Worm (Caenorhabditis elegans): ENCODE data around the gene C01G5.25.

C01G5.25 gene

ce11 chrIV:6541435-6541834, at the start of gene C01G5.25:
TSS of gene C01G5.25 (plus strand) at chrIV:6541684.
- TF ChIP-seq hmbx-1 (tag; optimal IDR thresholded peaks at IDR 0.05) (no peak), B0310.2 (tag; optimal IDR thresholded peaks at IDR 0.05) (no peak), tbx-37 (GFP tag; conservative IDR thresholded peaks at IDR 0.05) (no peak), tra-4 (tag; optimal IDR thresholded peaks at IDR 0.05) (no peak), aly-1 (tag; optimal IDR thresholded peaks at IDR 0.05) (no peak), flt-1 (GFP tag; IDR thresholded peaks at IDR 0.05) (no peak), F13C5.2 (tag; optimal IDR thresholded peaks at IDR 0.05) (no peak), hmg-4 (GFP tag; optimal IDR thresholded peaks at IDR 0.05) (no peak), ceh-13 (GFP tag; optimal IDR thresholded peaks at IDR 0.05) (no peak), tbx-11 (GFP tag; IDR thresholded peaks at IDR 0.05) (no peak), sea-1 (GFP tag; conservative IDR thresholded peaks at IDR 0.05) (no peak), pes-1 (GFP tag; IDR thresholded peaks at IDR 0.05) (no peak)

- TF ChIP-seq scrt-1 (GFP tag; IDR thresholded peaks at IDR 0.05) (no peak), hmg-4 (GFP tag; optimal IDR thresholded peaks at IDR 0.05) (no peak), aly-1 (tag; optimal IDR thresholded peaks at IDR 0.05) (no peak), hnd-1 (tag; optimal IDR thresholded peaks at IDR 0.05) (no peak), pes-1 (GFP tag; IDR thresholded peaks at IDR 0.05) (no peak), sea-1 (GFP tag; conservative IDR thresholded peaks at IDR 0.05) (no peak)
These were observed 49.6 kb upstream of the C01G5.25 start for ce11 chrIV:6491915-6492314.

ce11 chrIV:6493299-6493698, 48.2 kb upstream of the C01G5.25 start, which contains the start of gene Y73B6BL.44:
TSS of gene Y73B6BL.44 (plus strand) at chrIV:6493599.
- TF ChIP-seq tbx-37 (GFP tag; conservative IDR thresholded peaks at IDR 0.05) (no peak), flt-1 (GFP tag; IDR thresholded peaks at IDR 0.05) (no peak), ceh-36 (tag; optimal IDR thresholded peaks at IDR 0.05) (no peak)

ce11 chrIV:6496103-6496502, 45.4 kb upstream of the C01G5.25 start:
- TF ChIP-seq ceh-36 (tag; optimal IDR thresholded peaks at IDR 0.05) = no peak
- TF ChIP-seq ets-7 (tag; optimal IDR thresholded peaks at IDR 0.05) = no peak
- no peak for TF ChIP-seq aly-1 (tag; optimal IDR thresholded peaks at IDR 0.05)
- TF ChIP-seq sea-1 (GFP tag; conservative IDR thresholded peaks at IDR 0.05) = no peak
- no peak for TF ChIP-seq flt-1 (GFP tag; IDR thresholded peaks at IDR 0.05)
- TF ChIP-seq tbx-11 (GFP tag; IDR thresholded peaks at IDR 0.05) = no peak
- no peak for TF ChIP-seq hnd-1 (tag; optimal IDR thresholded peaks at IDR 0.05)
- no peak for TF ChIP-seq pes-1 (GFP tag; IDR thresholded peaks at IDR 0.05)
- TF ChIP-seq tra-4 (tag; optimal IDR thresholded peaks at IDR 0.05) = no peak
- TF ChIP-seq hmg-4 (GFP tag; optimal IDR thresholded peaks at IDR 0.05) = no peak
- TF ChIP-seq ama-1 (optimal IDR thresholded peaks at IDR 0.05) = no peak
- no peak for TF ChIP-seq hmbx-1 (tag; optimal IDR thresholded peaks at IDR 0.05)
- no peak for TF ChIP-seq ceh-13 (GFP tag; optimal IDR thresholded peaks at IDR 0.05)
- TF ChIP-seq scrt-1 (GFP tag; IDR thresholded peaks at IDR 0.05) = no peak

ce11 chrIV:6500433-6500832, 41.1 kb upstream of the C01G5.25 start:
- TF ChIP-seq aly-1 (tag; optimal IDR thresholded peaks at IDR 0.05) (no peak), tbx-11 (GFP tag; IDR thresholded peaks at IDR 0.05) (no peak), tra-4 (tag; optimal IDR thresholded peaks at IDR 0.05) (no peak), ceh-13 (GFP tag; optimal IDR thresholded peaks at IDR 0.05) (no peak), sea-1 (GFP tag; conservative IDR thresholded peaks at IDR 0.05) (no peak)

- TF ChIP-seq aly-1 (tag; optimal IDR thresholded peaks at IDR 0.05) (no peak), ceh-13 (GFP tag; optimal IDR thresholded peaks at IDR 0.05) (no peak), hmbx-1 (tag; optimal IDR thresholded peaks at IDR 0.05) (no peak), hnd-1 (tag; optimal IDR thresholded peaks at IDR 0.05) (no peak), B0310.2 (tag; optimal IDR thresholded peaks at IDR 0.05) (no peak), hmg-4 (GFP tag; optimal IDR thresholded peaks at IDR 0.05) (no peak), tbx-11 (GFP tag; IDR thresholded peaks at IDR 0.05) (no peak), tra-4 (tag; optimal IDR thresholded peaks at IDR 0.05) (no peak), pes-1 (GFP tag; IDR thresholded peaks at IDR 0.05) (no peak), ceh-36 (tag; optimal IDR thresholded peaks at IDR 0.05) (no peak), sea-1 (GFP tag; conservative IDR thresholded peaks at IDR 0.05) (no peak), ama-1 (optimal IDR thresholded peaks at IDR 0.05) (no peak), tbx-37 (GFP tag; conservative IDR thresholded peaks at IDR 0.05) (no peak), flt-1 (GFP tag; IDR thresholded peaks at IDR 0.05) (no peak)
These were observed 40.6 kb upstream of the C01G5.25 start for ce11 chrIV:6500843-6501242.

- TF ChIP-seq pes-1 (GFP tag; IDR thresholded peaks at IDR 0.05) = no peak
- TF ChIP-seq tra-4 (tag; optimal IDR thresholded peaks at IDR 0.05) = no peak
- TF ChIP-seq ama-1 (optimal IDR thresholded peaks at IDR 0.05) = no peak
- TF ChIP-seq ets-7 (tag; optimal IDR thresholded peaks at IDR 0.05) = no peak
These were observed 38.8 kb upstream of the C01G5.25 start for ce11 chrIV:6502725-6503124.

ce11 chrIV:6506424-6506823, 35.1 kb upstream of the C01G5.25 start, which contains the start of gene pqn-89:
TSS of gene pqn-89 (plus strand) at chrIV:6506724.
- TF ChIP-seq flt-1 (GFP tag; IDR thresholded peaks at IDR 0.05) = no peak
- no peak for TF ChIP-seq hnd-1 (tag; optimal IDR thresholded peaks at IDR 0.05)
- no peak for TF ChIP-seq ama-1 (optimal IDR thresholded peaks at IDR 0.05)
- no peak for TF ChIP-seq scrt-1 (GFP tag; IDR thresholded peaks at IDR 0.05)
- TF ChIP-seq hmbx-1 (tag; optimal IDR thresholded peaks at IDR 0.05) = no peak
- no peak for TF ChIP-seq tra-4 (tag; optimal IDR thresholded peaks at IDR 0.05)
- TF ChIP-seq aly-1 (tag; optimal IDR thresholded peaks at IDR 0.05) = no peak
- TF ChIP-seq tbx-11 (GFP tag; IDR thresholded peaks at IDR 0.05) = no peak
- no peak for TF ChIP-seq B0310.2 (tag; optimal IDR thresholded peaks at IDR 0.05)

ce11 chrIV:6511767-6512166, 29.7 kb upstream of the C01G5.25 start:
- TF ChIP-seq tbx-37 (GFP tag; conservative IDR thresholded peaks at IDR 0.05) = no peak
